Fruit fly (Drosophila melanogaster) whole organism, pupa: Measurements from ENCODE around the gene ppk30.

Source experiments
- CG9948 ChIP-seq: fragments of 200-800 bp; sonication (Bioruptor generic); optimal IDR thresholded peaks from 2 replicates; lab custom pipeline; 2018; ENCODE audit warnings: missing biosample characterization, mild to moderate bottlenecking, missing genetic modification characterization, moderate library complexity
- D1 ChIP-seq: fragments of 200-800 bp; sonication (Bioruptor generic); optimal IDR thresholded peaks from 2 replicates; lab custom pipeline; 2018; ENCODE audit warnings: missing biosample characterization, mild to moderate bottlenecking, missing genetic modification characterization, moderate library complexity
- Ets98B ChIP-seq: fragments of 200-800 bp; sonication (Bioruptor generic); IDR thresholded peaks from 2 replicates; pipeline ENCODE4 v1.3.6; 2022; ENCODE audit warnings: missing biosample characterization, missing genetic modification characterization

dm6 chr3R:29718363-29718762, 49.4 kb downstream of the ppk30 start, which contains the start of gene CG15506:
- TF ChIP-seq CG9948 (tag; lab: Kevin White, UChicago) (no peak), D1 (no peak), Ets98B (GFP tag; lab: Robert Waterston, UW) (no peak)
